Worm (Caenorhabditis elegans): ENCODE measurements around the gene B0198.3.

DNA sequence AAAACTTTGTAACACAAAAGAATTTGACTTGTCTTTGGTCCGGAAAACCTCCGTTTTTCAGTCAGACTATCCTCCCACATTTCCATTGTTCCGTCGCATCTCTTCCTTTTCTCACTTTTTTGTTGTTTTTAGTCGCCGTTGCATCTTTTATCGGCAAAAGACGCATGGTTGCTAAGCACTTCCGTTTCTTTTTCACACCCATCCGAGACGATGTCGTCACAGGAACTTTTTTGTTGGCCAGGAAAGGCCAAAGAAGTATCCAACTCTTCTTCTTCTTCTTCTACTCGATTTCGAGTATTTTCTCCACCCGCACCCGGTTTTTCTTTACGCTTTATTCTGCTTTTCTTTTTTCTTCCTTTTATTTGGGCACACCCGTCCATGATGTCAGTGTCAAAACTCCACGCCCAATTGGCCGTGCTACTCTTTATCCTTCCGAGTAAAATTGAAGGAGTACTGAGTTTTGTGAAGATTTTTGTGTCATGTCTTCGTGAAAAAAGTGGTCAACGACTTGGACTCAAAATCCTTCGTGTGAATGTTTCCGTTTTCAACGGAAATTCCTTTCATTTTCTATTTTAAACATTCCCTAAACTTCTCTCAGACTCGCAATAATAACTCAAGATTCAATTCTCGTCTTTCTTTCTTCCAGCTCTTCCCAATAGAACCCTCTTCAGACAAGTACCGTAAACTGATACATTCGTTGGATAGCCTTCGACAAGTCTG lies 31.6 kb downstream of the B0198.3 start, which contains the start of gene B0198.2:
- TF ChIP-seq unc-62 (GFP tag; optimal IDR thresholded peaks at IDR 0.05): no peak
- TF ChIP-seq F13H6.1 (tag; optimal IDR thresholded peaks at IDR 0.05): no peak
- TF ChIP-seq elt-3 (tag; optimal IDR thresholded peaks at IDR 0.05): no peak
- no peak for TF ChIP-seq gmeb-1 (tag; optimal IDR thresholded peaks at IDR 0.05)
- no peak for TF ChIP-seq nhr-129 (tag; optimal IDR thresholded peaks at IDR 0.05)
- no peak for TF ChIP-seq nhr-6 (tag; optimal IDR thresholded peaks at IDR 0.05)
- TF ChIP-seq elt-1 (tag; optimal IDR thresholded peaks at IDR 0.05): no peak
- TF ChIP-seq R02D3.7 (tag; optimal IDR thresholded peaks at IDR 0.05): no peak
- TF ChIP-seq fos-1 (tag; optimal IDR thresholded peaks at IDR 0.05): no peak
- no peak for TF ChIP-seq mdl-1 (tag; optimal IDR thresholded peaks at IDR 0.05)
- TF ChIP-seq nhr-237 (tag; optimal IDR thresholded peaks at IDR 0.05): no peak
- no peak for TF ChIP-seq dmd-4 (tag; optimal IDR thresholded peaks at IDR 0.05)
- TF ChIP-seq nhr-11 (tag; optimal IDR thresholded peaks at IDR 0.05): no peak
